Worm (Caenorhabditis elegans) whole organism, young adult: ENCODE measurements around the gene abu-4.
"Not testable (repeated sequence)": the region's sequence is repeated elsewhere in the genome, so short reads cannot be mapped to it uniquely, and the experiment has no call there.

ENCODE experiments used
- madf-8 ChIP-seq: fragments of 200-800 bp; sonication (Bioruptor generic); conservative IDR thresholded peaks from 2 replicates; pipeline ENCODE4 v1.3.6; 2022; ENCODE audit warnings: missing genetic modification reagents, missing genetic modification characterization, missing compliant biosample characterization
- snpc-4 ChIP-seq, 5 experiments: fragments of 150-350 bp in 1 of 5; sonication (generic microtip) in 4 of 5; optimal IDR thresholded peaks; 2 replicates each; lab custom pipeline; 2014 to 2018; ENCODE audit warnings: missing genetic modification characterization in 5 of 5, missing biosample characterization in 3 of 5, antibody characterized with exemption in 2 of 5, mild to moderate bottlenecking in 2 of 5, missing compliant biosample characterization in 2 of 5, missing genotype in 2 of 5, moderate library complexity in 2 of 5, missing genetic modification reagents in 1 of 5

ce11 chrV:2255191-2255590 lies 19.5 kb upstream of the abu-4 start, which contains the start of gene F41B5.1:
- TF ChIP-seq snpc-4 (GFP tag; optimal IDR thresholded peaks at IDR 0.05; lab: Kevin White, UChicago); snpc-4 (tag; optimal IDR thresholded peaks at IDR 0.05; lab: Kevin White, UChicago); madf-8 (GFP tag; lab: Robert Waterston, UW): not testable (repeated sequence)
